Fruit fly (Drosophila melanogaster) whole organism, embryonic: ENCODE results near the gene bin.

Experiments
- Atf3 ChIP-seq: fragments of 200-800 bp; sonication (Bioruptor generic); optimal IDR thresholded peaks from 3 replicates; lab custom pipeline; 2016; ENCODE audit warnings: missing biosample characterization, missing genetic modification characterization
- CG18262 ChIP-seq: fragments of 200-800 bp; optimal IDR thresholded peaks from 3 replicates; lab custom pipeline; 2019; ENCODE audit warnings: missing biosample characterization, mild to moderate bottlenecking, missing genetic modification characterization, moderate library complexity

- TF ChIP-seq CG18262 (tag; lab: Kevin White, UChicago) (no peak), Atf3 (GFP tag; lab: Kevin White, UChicago) (no peak)
These were observed 27.2 kb upstream of the bin start for dm6 chr3L:6963175-6963574.
